Fruit fly (Drosophila melanogaster) Kc167 (cell line): ENCODE data around the gene ey.

Source experiments
- Myc ChIP-seq: fragments of >200 bp; optimal IDR thresholded peaks from 2 replicates; lab custom pipeline; 2017; ENCODE audit warnings: missing external identifiers
- Sin3A ChIP-seq: fragments of >200 bp; optimal IDR thresholded peaks from 2 replicates; lab custom pipeline; 2018; ENCODE audit warnings: missing external identifiers
- h ChIP-seq: fragments of >200 bp; optimal IDR thresholded peaks from 3 replicates; lab custom pipeline; 2018; ENCODE audit warnings: missing external identifiers
- insv ChIP-seq: fragments of >200 bp; optimal IDR thresholded peaks from 3 replicates; lab custom pipeline; 2018; ENCODE audit warnings: missing external identifiers
- psq ChIP-seq: fragments of >200 bp; optimal IDR thresholded peaks from 2 replicates; lab custom pipeline; 2017; ENCODE audit warnings: missing external identifiers
- ttk ChIP-seq: sonication (Bioruptor generic); optimal IDR thresholded peaks from 2 replicates; lab custom pipeline; 2017; ENCODE audit warnings: missing external identifiers

- TF ChIP-seq psq (lab: Kevin White, UChicago) (no peak), Sin3A (lab: Kevin White, UChicago) (no peak), Myc (lab: Kevin White, UChicago) (no peak), ttk (lab: Kevin White, UChicago) (no peak), h (no peak), insv (lab: Kevin White, UChicago) (no peak)
These were observed 12.2 kb downstream of the ey start for dm6 chr4:709730-710129.
